Worm (Caenorhabditis elegans) whole organism, L2 larva: ENCODE results near the gene hmg-12.

ENCODE experiments used
- C34F6.9 ChIP-seq: fragments of 150-350 bp; optimal IDR thresholded peaks from 2 replicates; lab custom pipeline; 2014; ENCODE audit warnings: missing biosample characterization, missing genetic modification characterization
- F13H6.1 ChIP-seq: sonication (generic microtip); optimal IDR thresholded peaks from 2 replicates; lab custom pipeline; 2016; ENCODE audit warnings: missing genetic modification characterization, missing compliant biosample characterization
- R02D3.7 ChIP-seq: fragments of 150-350 bp; optimal IDR thresholded peaks from 2 replicates; lab custom pipeline; 2014; ENCODE audit warnings: missing biosample characterization, missing genetic modification characterization
- Y55F3AM.14 ChIP-seq: fragments of 200-800 bp; sonication (Bioruptor generic); optimal IDR thresholded peaks from 2 replicates; lab custom pipeline; 2018; ENCODE audit warnings: mild to moderate bottlenecking, missing genetic modification characterization, missing compliant biosample characterization
- ZK546.5 ChIP-seq: sonication (generic microtip); optimal IDR thresholded peaks from 2 replicates; lab custom pipeline; 2017; ENCODE audit warnings: missing biosample characterization, missing genetic modification characterization
- alr-1 ChIP-seq: fragments of 150-350 bp; optimal IDR thresholded peaks from 2 replicates; lab custom pipeline; 2014; ENCODE audit warnings: missing biosample characterization, missing genetic modification characterization
- aly-2 ChIP-seq: fragments of 150-350 bp; optimal IDR thresholded peaks from 2 replicates; lab custom pipeline; 2014; ENCODE audit warnings: missing biosample characterization, missing genetic modification characterization
- ama-1 ChIP-seq: fragments of 150-350 bp; optimal IDR thresholded peaks from 2 replicates; lab custom pipeline; 2018; ENCODE audit warnings: inconsistent platforms
- blmp-1 ChIP-seq: sonication (generic microtip); optimal IDR thresholded peaks from 2 replicates; lab custom pipeline; 2017; ENCODE audit warnings: missing genetic modification characterization, mild to moderate bottlenecking, missing compliant biosample characterization, antibody characterized with exemption, moderate library complexity; ENCODE audit not compliant: insufficient read depth
- ceh-16 ChIP-seq: fragments of 150-350 bp; optimal IDR thresholded peaks from 2 replicates; lab custom pipeline; 2014; ENCODE audit warnings: missing biosample characterization, missing genetic modification characterization
- ceh-82 ChIP-seq: fragments of 150-350 bp; optimal IDR thresholded peaks from 2 replicates; lab custom pipeline; 2014; ENCODE audit warnings: missing biosample characterization, missing genetic modification characterization
- crh-2 ChIP-seq: sonication (generic microtip); optimal IDR thresholded peaks from 2 replicates; lab custom pipeline; 2017; ENCODE audit warnings: missing biosample characterization, missing genetic modification characterization
- dmd-4 ChIP-seq: sonication (generic microtip); optimal IDR thresholded peaks from 2 replicates; lab custom pipeline; 2017; ENCODE audit warnings: missing biosample characterization, missing genetic modification characterization
- egl-27 ChIP-seq: sonication (generic microtip); optimal IDR thresholded peaks from 3 replicates; lab custom pipeline; 2017; ENCODE audit warnings: missing biosample characterization, missing genetic modification reagents, missing genetic modification characterization
- elt-1 ChIP-seq: fragments of 150-350 bp; optimal IDR thresholded peaks from 2 replicates; lab custom pipeline; 2014; ENCODE audit warnings: missing biosample characterization, missing genetic modification characterization
- elt-3 ChIP-seq: sonication (generic microtip); optimal IDR thresholded peaks from 2 replicates; lab custom pipeline; 2017; ENCODE audit warnings: missing biosample characterization, missing genetic modification characterization
- fos-1 ChIP-seq: fragments of 150-350 bp; optimal IDR thresholded peaks from 2 replicates; lab custom pipeline; 2014; ENCODE audit warnings: missing biosample characterization, missing genetic modification characterization
- gmeb-1 ChIP-seq: fragments of 150-350 bp; optimal IDR thresholded peaks from 2 replicates; lab custom pipeline; 2014; ENCODE audit warnings: missing biosample characterization, missing genetic modification characterization
- lin-11 ChIP-seq: fragments of 150-350 bp; sonication (generic microtip); optimal IDR thresholded peaks from 2 replicates; lab custom pipeline; 2014; ENCODE audit warnings: missing biosample characterization, missing genetic modification characterization, inconsistent platforms, mixed read lengths
- lin-13 ChIP-seq: fragments of 150-350 bp; optimal IDR thresholded peaks from 2 replicates; lab custom pipeline; 2014; ENCODE audit warnings: missing biosample characterization, missing genetic modification reagents, missing genetic modification characterization
- lin-39 ChIP-seq: fragments of 150-350 bp; optimal IDR thresholded peaks from 2 replicates; lab custom pipeline; 2014; ENCODE audit warnings: missing biosample characterization, missing genetic modification reagents, missing genetic modification characterization
- lsy-2 ChIP-seq, 2 experiments: fragments of 150-350 bp in 1 of 2; sonication (generic microtip) in 1 of 2; optimal IDR thresholded peaks; 2 replicates each; lab custom pipeline; 2014 to 2017; ENCODE audit warnings: missing biosample characterization in 2 of 2, missing genetic modification characterization in 2 of 2
- mab-5 ChIP-seq: fragments of 150-350 bp; optimal IDR thresholded peaks from 2 replicates; lab custom pipeline; 2014; ENCODE audit warnings: missing biosample characterization, missing genetic modification characterization
- mbf-1 ChIP-seq: sonication (generic microtip); optimal IDR thresholded peaks from 2 replicates; lab custom pipeline; 2017; ENCODE audit warnings: missing biosample characterization, missing genetic modification characterization
- mdl-1 ChIP-seq, 2 experiments: fragments of 150-350 bp in 1 of 2; sonication (generic microtip) in 1 of 2; optimal IDR thresholded peaks; 2 replicates each; lab custom pipeline; 2017; ENCODE audit warnings: missing biosample characterization in 2 of 2, missing genetic modification characterization in 2 of 2
- nhr-10 ChIP-seq: sonication (generic microtip); optimal IDR thresholded peaks from 2 replicates; lab custom pipeline; 2017; ENCODE audit warnings: missing biosample characterization, missing genetic modification characterization
- nhr-11 ChIP-seq: fragments of 150-350 bp; optimal IDR thresholded peaks from 2 replicates; lab custom pipeline; 2014; ENCODE audit warnings: missing biosample characterization, missing genetic modification characterization
- nhr-12 ChIP-seq: fragments of 150-350 bp; optimal IDR thresholded peaks from 2 replicates; lab custom pipeline; 2014; ENCODE audit warnings: missing biosample characterization, missing genetic modification characterization
- nhr-129 ChIP-seq: fragments of 150-350 bp; optimal IDR thresholded peaks from 2 replicates; lab custom pipeline; 2014; ENCODE audit warnings: missing biosample characterization, missing genetic modification characterization
- nhr-21 ChIP-seq: fragments of 150-350 bp; optimal IDR thresholded peaks from 2 replicates; lab custom pipeline; 2014; ENCODE audit warnings: missing biosample characterization, missing genetic modification characterization
- nhr-23 ChIP-seq: fragments of 150-350 bp; optimal IDR thresholded peaks from 2 replicates; lab custom pipeline; 2014; ENCODE audit warnings: missing biosample characterization, missing genetic modification reagents, missing genetic modification characterization
- nhr-237 ChIP-seq: fragments of 150-350 bp; optimal IDR thresholded peaks from 2 replicates; lab custom pipeline; 2014; ENCODE audit warnings: missing biosample characterization, missing genetic modification characterization
- nhr-25 ChIP-seq: fragments of 150-350 bp; sonication (generic microtip); optimal IDR thresholded peaks from 3 replicates; lab custom pipeline; 2014; ENCODE audit warnings: missing biosample characterization, missing genetic modification characterization
- nhr-6 ChIP-seq: fragments of 150-350 bp; optimal IDR thresholded peaks from 2 replicates; lab custom pipeline; 2014; ENCODE audit warnings: missing biosample characterization, missing genetic modification characterization
- nhr-77 ChIP-seq: fragments of 150-350 bp; optimal IDR thresholded peaks from 2 replicates; lab custom pipeline; 2014; ENCODE audit warnings: missing biosample characterization, missing genetic modification characterization
- peb-1 ChIP-seq: fragments of 150-350 bp; optimal IDR thresholded peaks from 2 replicates; lab custom pipeline; 2014; ENCODE audit warnings: missing biosample characterization, missing genetic modification characterization
- sem-4 ChIP-seq: fragments of 150-350 bp; optimal IDR thresholded peaks from 2 replicates; lab custom pipeline; 2014; ENCODE audit warnings: missing biosample characterization, missing genetic modification reagents, missing genetic modification characterization
- skn-1 ChIP-seq: sonication (generic microtip); optimal IDR thresholded peaks from 2 replicates; lab custom pipeline; 2017; ENCODE audit warnings: missing biosample characterization, missing genetic modification characterization
- sma-3 ChIP-seq: sonication (generic microtip); optimal IDR thresholded peaks from 2 replicates; lab custom pipeline; 2016; ENCODE audit warnings: missing genetic modification reagents, missing genetic modification characterization, missing compliant biosample characterization
- sma-9 ChIP-seq, 2 experiments: fragments of 150-350 bp in 1 of 2; sonication (generic microtip) in 1 of 2; optimal IDR thresholded peaks; 2 replicates each; lab custom pipeline; 2014 to 2016; ENCODE audit warnings: missing genetic modification characterization in 2 of 2, mild to moderate bottlenecking in 1 of 2, missing biosample characterization in 1 of 2, missing compliant biosample characterization in 1 of 2, missing genetic modification reagents in 1 of 2, moderate library complexity in 1 of 2
- snpc-4 ChIP-seq: fragments of 150-350 bp; optimal IDR thresholded peaks from 2 replicates; lab custom pipeline; 2014; ENCODE audit warnings: missing biosample characterization, missing genetic modification characterization
- unc-39 ChIP-seq: fragments of 150-350 bp; optimal IDR thresholded peaks from 2 replicates; lab custom pipeline; 2014; ENCODE audit warnings: missing biosample characterization, missing genetic modification characterization
- unc-55 ChIP-seq: fragments of 150-350 bp; sonication (generic microtip); optimal IDR thresholded peaks from 3 replicates; lab custom pipeline; 2014; ENCODE audit warnings: missing biosample characterization, missing genetic modification reagents, missing genetic modification characterization
- unc-62 ChIP-seq: fragments of 150-350 bp; optimal IDR thresholded peaks from 2 replicates; lab custom pipeline; 2014; ENCODE audit warnings: missing biosample characterization, missing genetic modification reagents, missing genetic modification characterization
- zag-1 ChIP-seq: fragments of 150-350 bp; optimal IDR thresholded peaks from 2 replicates; lab custom pipeline; 2014; ENCODE audit warnings: missing biosample characterization, missing genetic modification characterization
- ztf-1 ChIP-seq: fragments of 200-800 bp; sonication (Bioruptor generic); conservative IDR thresholded peaks from 2 replicates; pipeline ENCODE4 v1.3.6; 2022; ENCODE audit warnings: missing genetic modification characterization, missing compliant biosample characterization
- ztf-11 ChIP-seq: sonication (generic microtip); optimal IDR thresholded peaks from 2 replicates; lab custom pipeline; 2017; ENCODE audit warnings: missing biosample characterization, missing genetic modification characterization
- ztf-4 ChIP-seq: fragments of 150-350 bp; optimal IDR thresholded peaks from 2 replicates; lab custom pipeline; 2014; ENCODE audit warnings: missing biosample characterization, missing genetic modification characterization

The hmg-12 gene

DNA sequence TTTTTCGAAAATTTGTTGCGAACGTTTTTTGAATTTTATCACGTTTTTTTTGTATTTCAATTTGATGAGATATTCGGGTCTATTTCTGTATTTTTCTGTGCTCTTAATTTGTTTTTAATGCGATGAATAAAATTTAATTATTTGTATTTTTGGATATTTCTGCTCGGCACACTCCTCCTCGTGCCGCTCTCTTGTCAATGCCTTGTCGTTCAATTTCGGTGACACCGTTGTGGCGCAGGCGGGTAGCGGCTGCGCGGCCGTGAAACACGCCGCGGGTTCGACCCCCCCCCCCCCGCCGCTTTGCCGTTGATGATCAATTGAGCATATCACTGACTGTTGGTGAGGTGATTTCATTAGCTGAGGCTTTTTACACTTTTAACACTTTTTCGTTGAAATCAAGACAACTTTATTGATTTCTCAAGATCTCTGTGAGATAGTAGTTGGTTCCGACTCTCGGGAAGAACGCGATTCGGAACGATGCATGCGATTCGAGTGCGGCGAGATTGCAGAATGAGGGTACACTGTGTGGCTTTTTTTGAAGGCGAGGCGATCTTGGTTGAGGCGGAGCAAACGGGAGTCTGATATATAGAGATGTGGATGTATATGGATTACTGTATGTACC lies 44.4 kb downstream of the hmg-12 start:
- TF ChIP-seq C34F6.9 (no peak), nhr-21 (tag; lab: Kevin White, UChicago) (peak; percentile 49), unc-55 (peak; percentile 58), unc-62 (GFP tag; lab: Kevin White, UChicago) (no peak), dmd-4 (tag; lab: Kevin White, UChicago) (no peak), ZK546.5 (tag; lab: Kevin White, UChicago) (no peak), ama-1 (lab: Kevin White, UChicago) (no peak), egl-27 (peak; percentile 9), nhr-12 (tag; lab: Kevin White, UChicago) (no peak), lin-11 (tag; lab: Kevin White, UChicago) (peak; percentile 13), blmp-1 (no peak), nhr-23 (tag; lab: Kevin White, UChicago) (no peak), aly-2 (tag; lab: Kevin White, UChicago) (no peak), lsy-2 (tag; optimal IDR thresholded peaks at IDR 0.05; lab: Kevin White, UChicago) (peak; percentile 49 to 59), mdl-1 (tag; optimal IDR thresholded peaks at IDR 0.05; lab: Kevin White, UChicago) (peak in 1 of 2 experiments; percentile 46), ceh-16 (no peak), elt-3 (tag; lab: Kevin White, UChicago) (no peak), fos-1 (tag; lab: Kevin White, UChicago) (peak; percentile 59), alr-1 (tag; lab: Kevin White, UChicago) (no peak), Y55F3AM.14 (GFP tag; lab: Kevin White, UChicago) (peak; percentile 88), nhr-129 (tag; lab: Kevin White, UChicago) (peak; percentile 57), sma-9 (GFP tag; optimal IDR thresholded peaks at IDR 0.05; lab: Kevin White, UChicago) (peak; percentile 65), sma-9 (tag; optimal IDR thresholded peaks at IDR 0.05; lab: Kevin White, UChicago) (no peak), F13H6.1 (tag; lab: Kevin White, UChicago) (peak; percentile 81), crh-2 (tag; lab: Kevin White, UChicago) (peak; percentile 44), unc-39 (tag; lab: Kevin White, UChicago) (no peak), nhr-11 (tag; lab: Kevin White, UChicago) (peak; percentile 66), mbf-1 (peak; percentile 42), lin-39 (tag; lab: Kevin White, UChicago) (no peak), gmeb-1 (peak; percentile 11), snpc-4 (tag; lab: Kevin White, UChicago) (no peak), zag-1 (tag; lab: Kevin White, UChicago) (peak; percentile 9), nhr-77 (no peak), nhr-25 (tag; lab: Kevin White, UChicago) (peak; percentile 40), sma-3 (GFP tag; lab: Kevin White, UChicago) (peak; percentile 65), ztf-1 (GFP tag; lab: Robert Waterston, UW) (no peak), peb-1 (no peak), ztf-11 (tag; lab: Kevin White, UChicago) (no peak), nhr-6 (no peak), sem-4 (no peak), ceh-82 (tag; lab: Kevin White, UChicago) (no peak), ztf-4 (peak; percentile 31), skn-1 (tag; lab: Kevin White, UChicago) (no peak), elt-1 (tag; lab: Kevin White, UChicago) (no peak), mab-5 (tag; lab: Kevin White, UChicago) (no peak), lin-13 (GFP tag; lab: Kevin White, UChicago) (peak; percentile 66), nhr-237 (tag; lab: Kevin White, UChicago) (no peak), R02D3.7 (tag; lab: Kevin White, UChicago) (no peak), nhr-10 (tag; lab: Kevin White, UChicago) (no peak)
